Fruit fly (Drosophila melanogaster) whole organism, prepupa: Measurements from ENCODE around the gene Snm1.

Source experiments
- CG10669 ChIP-seq: fragments of 200-800 bp; sonication (Bioruptor generic); optimal IDR thresholded peaks from 3 replicates; lab custom pipeline; 2018; ENCODE audit warnings: missing biosample characterization, mild to moderate bottlenecking, missing genetic modification characterization, moderate library complexity
- CG11294 ChIP-seq: fragments of 200-800 bp; sonication (Bioruptor generic); IDR thresholded peaks from 2 replicates; pipeline ENCODE4 v1.3.6; 2022; ENCODE audit warnings: missing biosample characterization, missing genetic modification characterization
- CG15336 ChIP-seq: fragments of 200-800 bp; sonication (Bioruptor generic); IDR thresholded peaks from 2 replicates; pipeline ENCODE4 v1.3.6; 2022; ENCODE audit warnings: missing biosample characterization, missing genetic modification characterization
- CG6276 ChIP-seq: fragments of 200-800 bp; sonication (Bioruptor generic); optimal IDR thresholded peaks from 2 replicates; lab custom pipeline; 2017; ENCODE audit warnings: missing biosample characterization, mild to moderate bottlenecking, missing genetic modification characterization
- CG8119 ChIP-seq: fragments of 200-800 bp; sonication (Bioruptor generic); IDR thresholded peaks from 3 replicates; pipeline ENCODE4 v1.3.6; 2022; ENCODE audit warnings: missing biosample characterization, missing genetic modification characterization
- Eip75B ChIP-seq: fragments of 200-800 bp; sonication (Bioruptor generic); optimal IDR thresholded peaks from 3 replicates; lab custom pipeline; 2016; ENCODE audit warnings: missing biosample characterization, missing genetic modification characterization
- Ets96B ChIP-seq: fragments of 200-800 bp; optimal IDR thresholded peaks from 2 replicates; lab custom pipeline; 2019; ENCODE audit warnings: missing biosample characterization, mild to moderate bottlenecking, missing genetic modification characterization, moderate library complexity
- Hr4 ChIP-seq: fragments of 200-800 bp; sonication (Bioruptor generic); optimal IDR thresholded peaks from 3 replicates; lab custom pipeline; 2016; ENCODE audit warnings: missing biosample characterization, missing genetic modification characterization
- Met ChIP-seq: fragments of 200-800 bp; sonication (Bioruptor generic); optimal IDR thresholded peaks from 3 replicates; lab custom pipeline; 2016; ENCODE audit warnings: missing biosample characterization, missing genetic modification characterization
- OdsH ChIP-seq: fragments of 200-800 bp; sonication (Bioruptor generic); optimal IDR thresholded peaks from 3 replicates; lab custom pipeline; 2016; ENCODE audit warnings: missing biosample characterization, missing genetic modification characterization
- fkh ChIP-seq: fragments of 200-800 bp; sonication (Bioruptor generic); optimal IDR thresholded peaks from 3 replicates; lab custom pipeline; 2017; ENCODE audit warnings: missing biosample characterization, mild to moderate bottlenecking, missing genetic modification characterization, moderate library complexity
- lz ChIP-seq: fragments of 200-800 bp; sonication (Bioruptor generic); optimal IDR thresholded peaks from 3 replicates; lab custom pipeline; 2016; ENCODE audit warnings: missing biosample characterization, missing genetic modification characterization
- pdm3 ChIP-seq: fragments of 200-800 bp; sonication (Bioruptor generic); optimal IDR thresholded peaks from 3 replicates; lab custom pipeline; 2016; ENCODE audit warnings: missing biosample characterization, missing genetic modification characterization

- TF ChIP-seq Eip75B (GFP tag; lab: Kevin White, UChicago) (no peak), CG10669 (GFP tag; lab: Kevin White, UChicago) (no peak), CG15336 (GFP tag; lab: Robert Waterston, UW) (no peak), CG8119 (GFP tag; lab: Robert Waterston, UW) (no peak), Met (GFP tag; lab: Kevin White, UChicago) (no peak), fkh (GFP tag; lab: Kevin White, UChicago) (no peak), Hr4 (GFP tag; lab: Kevin White, UChicago) (no peak), CG11294 (GFP tag; lab: Robert Waterston, UW) (no peak), pdm3 (GFP tag; lab: Kevin White, UChicago) (no peak), lz (no peak), Ets96B (tag; lab: Kevin White, UChicago) (no peak), CG6276 (no peak), OdsH (GFP tag; lab: Kevin White, UChicago) (no peak)
Measured at dm6 chr3R:5524804-5525203, 30.1 kb upstream of the Snm1 start.
